Fruit fly (Drosophila melanogaster) whole organism, embryonic: ENCODE measurements around the gene elgi.

ENCODE experiments used
- CG2116 ChIP-seq: fragments of 200-800 bp; sonication (Bioruptor generic); optimal IDR thresholded peaks from 3 replicates; lab custom pipeline; 2018; ENCODE audit warnings: missing biosample characterization, mild to moderate bottlenecking, missing genetic modification characterization
- CG4328 ChIP-seq: fragments of 200-800 bp; sonication (Bioruptor generic); optimal IDR thresholded peaks from 3 replicates; lab custom pipeline; 2017; ENCODE audit warnings: missing biosample characterization, missing genetic modification reagents, missing genetic modification characterization
- CG6689 ChIP-seq: fragments of 200-800 bp; sonication (Bioruptor generic); IDR thresholded peaks from 2 replicates; pipeline ENCODE4 v1.3.6; 2022; ENCODE audit warnings: missing biosample characterization, missing genetic modification characterization
- CG9817 ChIP-seq: fragments of 200-800 bp; sonication (Bioruptor generic); optimal IDR thresholded peaks from 2 replicates; lab custom pipeline; 2018; ENCODE audit warnings: missing biosample characterization, mild to moderate bottlenecking, missing genetic modification characterization, moderate library complexity
- Spps ChIP-seq: fragments of 200-800 bp; sonication (Bioruptor generic); optimal IDR thresholded peaks from 2 replicates; lab custom pipeline; 2018; ENCODE audit warnings: missing biosample characterization, mild to moderate bottlenecking, missing genetic modification characterization
- bcd ChIP-seq: fragments of 200-800 bp; sonication (Bioruptor generic); optimal IDR thresholded peaks from 2 replicates; lab custom pipeline; 2017; ENCODE audit warnings: missing biosample characterization, mild to moderate bottlenecking, missing genetic modification characterization
- croc ChIP-seq: fragments of 200-800 bp; sonication (Bioruptor generic); conservative IDR thresholded peaks from 3 replicates; pipeline ENCODE4 v1.3.6; 2022; ENCODE audit warnings: missing biosample characterization, missing genetic modification characterization
- danr ChIP-seq: fragments of 200-800 bp; sonication (Bioruptor generic); IDR thresholded peaks from 2 replicates; pipeline ENCODE4 v1.3.6; 2022; ENCODE audit warnings: missing biosample characterization, missing genetic modification characterization
- ewg ChIP-seq: fragments of 200-800 bp; sonication (Bioruptor generic); optimal IDR thresholded peaks from 3 replicates; lab custom pipeline; 2017; ENCODE audit warnings: mild to moderate bottlenecking, missing biosample characterization, missing genetic modification reagents, missing genetic modification characterization
- knrl ChIP-seq: fragments of 200-800 bp; sonication (Bioruptor generic); IDR thresholded peaks from 3 replicates; pipeline ENCODE4 v1.3.6; 2022; ENCODE audit warnings: missing biosample characterization, missing genetic modification characterization; ENCODE audit not compliant: partially characterized antibody
- lilli ChIP-seq: fragments of 200-800 bp; sonication (Bioruptor generic); optimal IDR thresholded peaks from 3 replicates; lab custom pipeline; 2016; ENCODE audit warnings: missing biosample characterization, missing genetic modification characterization
- pros ChIP-seq: fragments of 200-800 bp; sonication (Bioruptor generic); optimal IDR thresholded peaks from 3 replicates; lab custom pipeline; 2019; ENCODE audit warnings: missing biosample characterization, mild to moderate bottlenecking, missing genetic modification characterization, moderate library complexity
- ro ChIP-seq: fragments of 200-800 bp; sonication (Bioruptor generic); IDR thresholded peaks from 2 replicates; pipeline ENCODE4 v1.3.6; 2022; ENCODE audit warnings: missing biosample characterization, missing genetic modification characterization

DNA sequence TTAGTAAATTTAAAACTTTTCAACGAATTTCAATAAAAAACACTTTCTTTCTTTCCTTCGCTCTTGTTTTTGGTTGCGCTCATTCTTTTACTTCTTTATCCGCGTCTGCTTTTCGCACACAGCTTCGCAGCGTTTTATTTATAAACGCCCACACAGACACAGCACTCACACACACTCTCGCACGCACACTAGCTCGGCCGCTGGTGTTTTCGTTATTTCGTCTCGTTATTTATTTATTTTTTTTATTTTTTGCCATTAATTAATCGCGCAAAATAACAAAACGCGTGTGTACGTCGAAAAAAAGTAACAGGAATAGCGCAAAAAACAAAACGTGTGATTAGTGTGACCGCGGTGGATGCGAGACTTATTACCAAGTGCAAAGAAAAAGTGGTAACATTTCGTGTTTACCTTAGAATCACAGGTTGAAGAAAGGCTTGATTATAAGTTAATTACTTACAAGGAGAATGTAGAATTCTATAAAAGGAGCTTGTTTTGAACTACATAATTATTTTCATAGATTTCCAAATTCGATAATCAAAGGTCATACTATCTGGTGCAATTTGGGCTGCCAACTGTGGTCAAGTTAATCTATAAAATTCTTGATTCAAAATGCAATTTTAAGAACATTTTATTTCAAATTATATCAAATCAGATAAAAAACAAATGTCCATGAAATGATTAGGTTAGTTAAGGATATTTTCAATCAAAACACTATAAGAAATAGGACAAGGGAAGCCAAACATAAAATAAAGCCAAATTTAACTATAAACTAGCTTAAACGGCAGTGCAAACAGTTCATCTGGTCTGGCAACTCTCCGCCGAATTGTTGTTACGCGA, 48.3 kb downstream of the elgi start, which contains the start of the genes hzg and mRpS31:
- TF ChIP-seq bcd (GFP tag; lab: Kevin White, UChicago) (peak; percentile 14), ro (no peak), CG4328 (GFP tag; lab: Kevin White, UChicago) (no peak), CG2116 (peak; percentile 58), lilli (GFP tag; lab: Kevin White, UChicago) (peak; percentile 72), pros (GFP tag; lab: Kevin White, UChicago) (no peak), croc (GFP tag; lab: Robert Waterston, UW) (no peak), CG9817 (peak; percentile 67), danr (GFP tag; lab: Robert Waterston, UW) (no peak), ewg (GFP tag; lab: Kevin White, UChicago) (no peak), CG6689 (0 out of 2 replicates have a peak, but pooled peaks have one; percentile 31), Spps (no peak), knrl (GFP tag; lab: Robert Waterston, UW) (no peak)
